Fruit fly (Drosophila melanogaster) whole organism, embryonic: ENCODE results near the gene CG7352.

Experiments used
- BEAF-32 ChIP-seq: fragments of 200-800 bp; sonication (Bioruptor generic); optimal IDR thresholded peaks from 3 replicates; lab custom pipeline; 2017; ENCODE audit warnings: missing biosample characterization, missing genetic modification characterization, mild to moderate bottlenecking, moderate library complexity, missing genetic modification reagents
- CG10979 ChIP-seq: fragments of 200-800 bp; sonication (Bioruptor generic); optimal IDR thresholded peaks from 2 replicates; lab custom pipeline; 2018; ENCODE audit warnings: missing biosample characterization, mild to moderate bottlenecking, missing genetic modification characterization, moderate library complexity
- CG12942 ChIP-seq: fragments of 200-800 bp; sonication (Bioruptor generic); optimal IDR thresholded peaks from 3 replicates; lab custom pipeline; 2016; ENCODE audit warnings: missing biosample characterization, missing genetic modification characterization
- CG15601 ChIP-seq: fragments of 200-800 bp; sonication (Bioruptor generic); optimal IDR thresholded peaks from 3 replicates; lab custom pipeline; 2019; ENCODE audit warnings: missing biosample characterization, mild to moderate bottlenecking, missing genetic modification characterization, moderate library complexity
- CG1603 ChIP-seq: fragments of 200-800 bp; sonication (Bioruptor generic); optimal IDR thresholded peaks from 2 replicates; lab custom pipeline; 2019; ENCODE audit warnings: missing biosample characterization, mild to moderate bottlenecking, missing genetic modification characterization, moderate library complexity
- CG17328 ChIP-seq: fragments of 200-800 bp; sonication (Bioruptor generic); IDR thresholded peaks from 2 replicates; pipeline ENCODE4 v1.3.6; 2022; ENCODE audit warnings: missing biosample characterization, missing genetic modification characterization
- CG17612 ChIP-seq: fragments of 200-800 bp; sonication (Bioruptor generic); IDR thresholded peaks from 2 replicates; pipeline ENCODE4 v1.3.6; 2022; ENCODE audit warnings: missing biosample characterization, missing genetic modification characterization
- CG18011 ChIP-seq: fragments of 200-800 bp; sonication (Bioruptor generic); optimal IDR thresholded peaks from 2 replicates; lab custom pipeline; 2017; ENCODE audit warnings: missing biosample characterization, missing genetic modification characterization, mild to moderate bottlenecking, moderate library complexity, missing genotype
- CG2116 ChIP-seq: fragments of 200-800 bp; sonication (Bioruptor generic); optimal IDR thresholded peaks from 3 replicates; lab custom pipeline; 2018; ENCODE audit warnings: missing biosample characterization, mild to moderate bottlenecking, missing genetic modification characterization
- CG34376 ChIP-seq: fragments of 200-800 bp; sonication (Bioruptor generic); optimal IDR thresholded peaks from 2 replicates; lab custom pipeline; 2018; ENCODE audit warnings: missing biosample characterization, mild to moderate bottlenecking, missing genetic modification characterization
- CG3847 ChIP-seq: fragments of 200-800 bp; sonication (Bioruptor generic); IDR thresholded peaks from 2 replicates; pipeline ENCODE4 v1.3.6; 2022; ENCODE audit warnings: missing biosample characterization, missing genetic modification characterization
- CG6683 ChIP-seq: fragments of 200-800 bp; sonication (Bioruptor generic); optimal IDR thresholded peaks from 2 replicates; lab custom pipeline; 2017; ENCODE audit warnings: missing biosample characterization, mild to moderate bottlenecking, missing genetic modification characterization, missing genetic modification reagents
- CG9797 ChIP-seq: fragments of 200-800 bp; sonication (Bioruptor generic); optimal IDR thresholded peaks from 3 replicates; lab custom pipeline; 2018; ENCODE audit warnings: missing biosample characterization, mild to moderate bottlenecking, missing genetic modification characterization
- Camta ChIP-seq: fragments of 200-800 bp; sonication (Bioruptor generic); optimal IDR thresholded peaks from 2 replicates; lab custom pipeline; 2016; ENCODE audit warnings: missing biosample characterization, missing genetic modification characterization
- Dip3 ChIP-seq: fragments of 200-800 bp; sonication (Bioruptor generic); optimal IDR thresholded peaks from 3 replicates; lab custom pipeline; 2016; ENCODE audit warnings: missing biosample characterization, missing genetic modification characterization
- Dll ChIP-seq: fragments of 200-800 bp; sonication (Bioruptor generic); IDR thresholded peaks from 4 replicates; pipeline ENCODE4 v1.3.6; 2022; ENCODE audit warnings: missing biosample characterization, missing genetic modification characterization; ENCODE audit not compliant: partially characterized antibody
- Doc3 ChIP-seq: fragments of 200-800 bp; sonication (Bioruptor generic); IDR thresholded peaks from 3 replicates; pipeline ENCODE4 v1.3.6; 2022; ENCODE audit warnings: missing biosample characterization, missing genetic modification characterization; ENCODE audit not compliant: partially characterized antibody
- Dp ChIP-seq: fragments of 200-800 bp; sonication (Bioruptor generic); optimal IDR thresholded peaks from 2 replicates; lab custom pipeline; 2018; ENCODE audit warnings: missing biosample characterization, mild to moderate bottlenecking, missing genetic modification characterization, moderate library complexity
- Dref ChIP-seq: fragments of 200-800 bp; sonication (Bioruptor generic); IDR thresholded peaks from 2 replicates; pipeline ENCODE4 v1.3.6; 2022; ENCODE audit warnings: missing biosample characterization, missing genetic modification characterization
- E2f2 ChIP-seq: fragments of 200-800 bp; sonication (Bioruptor generic); IDR thresholded peaks from 2 replicates; pipeline ENCODE4 v1.3.6; 2022; ENCODE audit warnings: missing biosample characterization, missing genetic modification characterization
- HmgZ ChIP-seq: fragments of 200-800 bp; sonication (Bioruptor generic); optimal IDR thresholded peaks from 2 replicates; lab custom pipeline; 2018; ENCODE audit warnings: missing biosample characterization, mild to moderate bottlenecking, missing genetic modification characterization
- Jarid2 ChIP-seq: fragments of 200-800 bp; sonication (Bioruptor generic); optimal IDR thresholded peaks from 3 replicates; lab custom pipeline; 2017; ENCODE audit warnings: mild to moderate bottlenecking, missing biosample characterization, missing genetic modification reagents, missing genetic modification characterization
- MESR4 ChIP-seq: fragments of 200-800 bp; sonication (Bioruptor generic); optimal IDR thresholded peaks from 2 replicates; lab custom pipeline; 2018; ENCODE audit warnings: missing biosample characterization, mild to moderate bottlenecking, missing genetic modification characterization, moderate library complexity
- Neu2 ChIP-seq: fragments of 200-800 bp; sonication (Bioruptor generic); optimal IDR thresholded peaks from 3 replicates; lab custom pipeline; 2016; ENCODE audit warnings: missing biosample characterization, missing genetic modification characterization, borderline replicate concordance
- Pdp1 ChIP-seq, 2 experiments: fragments of 200-800 bp; sonication (Bioruptor generic); optimal IDR thresholded peaks; 3 replicates each; lab custom pipeline; 2016; ENCODE audit warnings: missing biosample characterization in 2 of 2, missing genetic modification characterization in 2 of 2, mild to moderate bottlenecking in 1 of 2, moderate library complexity in 1 of 2
- Scr ChIP-seq: fragments of 200-800 bp; sonication (Bioruptor generic); IDR thresholded peaks from 2 replicates; pipeline ENCODE4 v1.3.6; 2022; ENCODE audit warnings: missing biosample characterization, missing genetic modification characterization; ENCODE audit not compliant: partially characterized antibody
- Side ChIP-seq: fragments of 200-800 bp; sonication (Bioruptor generic); optimal IDR thresholded peaks from 2 replicates; lab custom pipeline; 2016; ENCODE audit warnings: missing biosample characterization, missing genetic modification characterization
- Sry-δ ChIP-seq: fragments of 200-800 bp; sonication (Bioruptor generic); optimal IDR thresholded peaks from 2 replicates; lab custom pipeline; 2016; ENCODE audit warnings: missing biosample characterization, missing genetic modification characterization
- Tbp ChIP-seq: fragments of >200 bp; optimal IDR thresholded peaks from 2 replicates; lab custom pipeline; 2018; ENCODE audit warnings: missing biosample characterization, missing genetic modification characterization
- Usf ChIP-seq: fragments of 200-800 bp; sonication (Bioruptor generic); optimal IDR thresholded peaks from 2 replicates; lab custom pipeline; 2017; ENCODE audit warnings: missing genotype, missing biosample characterization, missing genetic modification characterization
- Xbp1 ChIP-seq: fragments of 200-800 bp; sonication (Bioruptor generic); optimal IDR thresholded peaks from 3 replicates; lab custom pipeline; 2016; ENCODE audit warnings: missing biosample characterization, mild to moderate bottlenecking, missing genetic modification characterization
- amos ChIP-seq: fragments of 200-800 bp; sonication (Bioruptor generic); IDR thresholded peaks from 2 replicates; pipeline ENCODE4 v1.3.6; 2022; ENCODE audit warnings: missing biosample characterization, missing genetic modification characterization; ENCODE audit not compliant: partially characterized antibody
- bab2 ChIP-seq: fragments of 200-800 bp; sonication (Bioruptor generic); optimal IDR thresholded peaks from 2 replicates; lab custom pipeline; 2016; ENCODE audit warnings: missing biosample characterization, missing genetic modification characterization
- cad ChIP-seq: fragments of >200 bp; optimal IDR thresholded peaks from 2 replicates; lab custom pipeline; 2017; ENCODE audit warnings: missing biosample characterization, missing genetic modification characterization
- caup ChIP-seq: fragments of 200-800 bp; sonication (Bioruptor generic); optimal IDR thresholded peaks from 3 replicates; lab custom pipeline; 2017; ENCODE audit warnings: missing biosample characterization, mild to moderate bottlenecking, missing genetic modification characterization, moderate library complexity; ENCODE audit not compliant: severe bottlenecking
- cg ChIP-seq: fragments of 200-800 bp; sonication (Bioruptor generic); optimal IDR thresholded peaks from 3 replicates; lab custom pipeline; 2019; ENCODE audit warnings: missing biosample characterization, mild to moderate bottlenecking, missing genetic modification characterization, moderate library complexity
- crp ChIP-seq, 2 experiments: fragments of 200-800 bp; sonication (Bioruptor generic); optimal IDR thresholded peaks; 2 replicates in 1 of 2; 3 replicates in 1 of 2; lab custom pipeline; 2017; ENCODE audit warnings: missing biosample characterization in 2 of 2, missing genetic modification characterization in 2 of 2, mild to moderate bottlenecking in 1 of 2, moderate library complexity in 1 of 2
- dysf ChIP-seq: fragments of 200-800 bp; sonication (Bioruptor generic); IDR thresholded peaks from 3 replicates; pipeline ENCODE4 v1.3.6; 2022; ENCODE audit warnings: missing biosample characterization, missing genetic modification characterization
- emc ChIP-seq: fragments of 200-800 bp; sonication (Bioruptor generic); optimal IDR thresholded peaks from 2 replicates; lab custom pipeline; 2016; ENCODE audit warnings: missing biosample characterization, missing genetic modification characterization
- en ChIP-seq: fragments of 200-800 bp; sonication (Bioruptor generic); optimal IDR thresholded peaks from 2 replicates; lab custom pipeline; 2016; ENCODE audit warnings: missing biosample characterization, missing genetic modification characterization
- fd102C ChIP-seq: fragments of 200-800 bp; sonication (Bioruptor generic); optimal IDR thresholded peaks from 2 replicates; lab custom pipeline; 2018; ENCODE audit warnings: missing biosample characterization, mild to moderate bottlenecking, missing genetic modification characterization, moderate library complexity
- gfzf ChIP-seq: fragments of 200-800 bp; sonication (Bioruptor generic); optimal IDR thresholded peaks from 2 replicates; lab custom pipeline; 2016; ENCODE audit warnings: missing biosample characterization, mild to moderate bottlenecking, missing genetic modification characterization, moderate library complexity
- kah ChIP-seq: fragments of 200-800 bp; sonication (Bioruptor generic); optimal IDR thresholded peaks from 2 replicates; lab custom pipeline; 2018; ENCODE audit warnings: missing biosample characterization, mild to moderate bottlenecking, missing genetic modification characterization
- onecut ChIP-seq: fragments of 200-800 bp; sonication (Bioruptor generic); IDR thresholded peaks from 2 replicates; pipeline ENCODE4 v1.3.6; 2022; ENCODE audit warnings: missing biosample characterization, missing genetic modification characterization
- phol ChIP-seq: fragments of 200-800 bp; sonication (Bioruptor generic); optimal IDR thresholded peaks from 3 replicates; lab custom pipeline; 2018; ENCODE audit warnings: missing biosample characterization, mild to moderate bottlenecking, missing genetic modification characterization, moderate library complexity
- sim ChIP-seq: fragments of 200-800 bp; sonication (Bioruptor generic); IDR thresholded peaks from 2 replicates; pipeline ENCODE4 v1.3.6; 2022; ENCODE audit warnings: missing biosample characterization, missing genetic modification characterization
- slp2 ChIP-seq: fragments of 200-800 bp; sonication (Bioruptor generic); optimal IDR thresholded peaks from 2 replicates; lab custom pipeline; 2016; ENCODE audit warnings: missing biosample characterization, missing genetic modification characterization
- tin ChIP-seq: fragments of 200-800 bp; sonication (Bioruptor generic); optimal IDR thresholded peaks from 3 replicates; lab custom pipeline; 2016; ENCODE audit warnings: missing biosample characterization, missing genetic modification characterization
- wdn ChIP-seq: fragments of 200-800 bp; sonication (Bioruptor generic); IDR thresholded peaks from 2 replicates; pipeline ENCODE4 v1.3.6; 2022; ENCODE audit warnings: missing biosample characterization, missing genetic modification characterization

Gene CG7352

dm6 chr3R:8343251-8343744 lies 4.1 kb upstream of the CG7352 start, which contains the start of the genes PNKP and COX7AL (continued):
- TF ChIP-seq gfzf = peak; percentile 60
- 0 out of 3 replicates have a peak, but pooled peaks have one; percentile 18 for TF ChIP-seq Doc3 (GFP tag; lab: Robert Waterston, UW)
- TF ChIP-seq MESR4 (GFP tag; lab: Kevin White, UChicago) = peak; percentile 44
- peak; percentile 4 for TF ChIP-seq kah (GFP tag; lab: Kevin White, UChicago)
- peak; percentile 46; the same call in 1 of the 2 replicates for TF ChIP-seq Scr
- TF ChIP-seq tin (GFP tag; lab: Kevin White, UChicago) = no peak
- no peak for TF ChIP-seq cad
- no peak for TF ChIP-seq Tbp (GFP tag; lab: Kevin White, UChicago)
- TF ChIP-seq Sry-δ (GFP tag; lab: Kevin White, UChicago) = peak; percentile 13
- peak; percentile 21 for TF ChIP-seq CG9797 (GFP tag; lab: Kevin White, UChicago)
- no peak for TF ChIP-seq Side (GFP tag; lab: Kevin White, UChicago)
- TF ChIP-seq amos = no peak
- no peak for TF ChIP-seq Dip3 (GFP tag; lab: Kevin White, UChicago)
- peak; percentile 89 for TF ChIP-seq onecut (GFP tag; lab: Robert Waterston, UW)
- 0 out of 4 replicates have a peak, but pooled peaks have one; percentile 17 for TF ChIP-seq Dll (GFP tag; lab: Robert Waterston, UW)
- TF ChIP-seq BEAF-32 = peak; percentile 33
- no peak for TF ChIP-seq CG2116
- peak; percentile 32; the same call in 1 of the 2 replicates for TF ChIP-seq Dref (GFP tag; lab: Robert Waterston, UW)
- peak; percentile 58 for TF ChIP-seq Dp (GFP tag; lab: Kevin White, UChicago)
- TF ChIP-seq CG18011 (GFP tag; lab: Kevin White, UChicago) = no peak
- peak; percentile 13 for TF ChIP-seq HmgZ (tag; lab: Kevin White, UChicago)
- no peak for TF ChIP-seq dysf (GFP tag; lab: Robert Waterston, UW)
- peak in 1 of 2 experiments; percentile 20 for TF ChIP-seq Pdp1 (GFP tag; optimal IDR thresholded peaks at IDR 0.05; lab: Kevin White, UChicago)

dm6 chr3R:8344174-8344573 lies 3.2 kb upstream of the CG7352 start, which contains the start of gene DppIII:
Gene DppIII, plus strand, starts transcription at chr3R:8344400.
- no peak for TF ChIP-seq CG3847 (GFP tag; lab: Robert Waterston, UW)
- TF ChIP-seq Neu2 (GFP tag; lab: Kevin White, UChicago) = no peak
- TF ChIP-seq dysf (GFP tag; lab: Robert Waterston, UW) = no peak
- no peak for TF ChIP-seq wdn (GFP tag; lab: Robert Waterston, UW)
- no peak for TF ChIP-seq CG17612 (GFP tag; lab: Robert Waterston, UW)
- no peak for TF ChIP-seq CG10979
- no peak for TF ChIP-seq crp (GFP tag; optimal IDR thresholded peaks at IDR 0.05; lab: Kevin White, UChicago)
- TF ChIP-seq cg (GFP tag; lab: Kevin White, UChicago) = no peak
- TF ChIP-seq CG17328 (GFP tag; lab: Robert Waterston, UW) = no peak
- no peak for TF ChIP-seq emc (GFP tag; lab: Kevin White, UChicago)
- no peak for TF ChIP-seq Usf (GFP tag; lab: Kevin White, UChicago)
- no peak for TF ChIP-seq CG15601 (tag; lab: Kevin White, UChicago)
- TF ChIP-seq CG9797 (GFP tag; lab: Kevin White, UChicago) = peak; percentile 7
- no peak for TF ChIP-seq bab2 (GFP tag; lab: Kevin White, UChicago)
- TF ChIP-seq caup (GFP tag; lab: Kevin White, UChicago) = no peak
- TF ChIP-seq phol = peak; percentile 16
- peak; percentile 86 for TF ChIP-seq E2f2 (GFP tag; lab: Robert Waterston, UW)
- TF ChIP-seq CG1603 = peak; percentile 1
- peak; percentile 14; the same call in 1 of the 2 replicates for TF ChIP-seq Dref (GFP tag; lab: Robert Waterston, UW)
- no peak for TF ChIP-seq CG34376 (GFP tag; lab: Kevin White, UChicago)
- no peak for TF ChIP-seq en
- no peak for TF ChIP-seq Xbp1 (GFP tag; lab: Kevin White, UChicago)
- no peak for TF ChIP-seq slp2 (GFP tag; lab: Kevin White, UChicago)
- TF ChIP-seq Jarid2 (GFP tag; lab: Kevin White, UChicago) = no peak
- TF ChIP-seq sim (GFP tag; lab: Robert Waterston, UW) = no peak
- no peak for TF ChIP-seq CG6683 (GFP tag; lab: Kevin White, UChicago)
- peak in 1 of 2 experiments; percentile 84 for TF ChIP-seq Pdp1 (GFP tag; optimal IDR thresholded peaks at IDR 0.05; lab: Kevin White, UChicago)
- no peak for TF ChIP-seq CG12942 (GFP tag; lab: Kevin White, UChicago)
- no peak for TF ChIP-seq Camta
- no peak for TF ChIP-seq fd102C
